Fruit fly (Drosophila melanogaster): ENCODE measurements around the gene PDZ-GEF.

Gene PDZ-GEF

DNA sequence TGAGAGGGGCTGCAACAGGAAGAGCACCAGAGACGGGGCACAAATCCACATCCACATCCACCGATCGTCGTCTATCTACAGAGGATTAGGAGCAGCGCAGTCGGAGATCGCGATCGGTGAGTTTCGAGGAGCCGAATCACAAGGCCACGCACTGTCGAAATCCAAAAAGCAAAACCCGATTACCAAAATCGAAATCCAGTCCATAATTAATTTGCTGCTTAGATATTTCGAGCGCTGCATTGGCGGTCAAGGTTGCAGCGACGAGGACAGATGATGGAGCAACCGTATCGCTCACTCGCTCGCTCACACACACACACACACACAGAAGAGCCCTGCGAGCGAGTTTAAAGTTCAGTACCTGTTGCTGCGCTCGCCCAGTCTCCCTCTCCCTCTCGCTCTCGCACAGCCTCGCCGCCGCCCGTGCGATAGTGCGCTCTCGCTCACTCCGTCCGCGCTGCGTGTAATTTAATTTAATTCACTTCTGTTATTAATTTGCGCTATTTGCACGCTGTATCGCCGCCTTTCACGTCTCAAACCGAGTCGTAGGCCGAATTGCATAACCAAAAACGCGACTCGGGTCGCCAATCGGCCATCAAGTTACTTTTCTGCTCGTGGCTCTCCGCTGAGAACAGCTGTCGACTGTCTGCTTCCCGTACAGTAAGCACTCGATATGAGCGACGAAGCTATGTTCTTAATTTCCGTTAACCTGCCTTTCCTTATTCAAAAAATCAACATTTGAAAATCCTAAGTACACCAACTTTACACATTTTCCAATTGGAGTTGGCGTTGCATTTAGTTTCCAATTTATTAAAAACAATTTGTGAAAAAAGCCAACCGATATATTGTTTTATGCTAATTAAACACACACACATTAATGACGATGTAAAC lies 15.7 kb downstream of the PDZ-GEF start (continued):
- TF ChIP-seq gem (tag; optimal IDR thresholded peaks at IDR 0.05) (peak; percentile 73), CG9876 (GFP tag; optimal IDR thresholded peaks at IDR 0.05) (no peak), CG7839 (tag; optimal IDR thresholded peaks at IDR 0.05) (peak; percentile 53), CG33557 (GFP tag; optimal IDR thresholded peaks at IDR 0.05) (no peak), CG6765 (GFP tag; optimal IDR thresholded peaks at IDR 0.05) (no peak), Taf1 (GFP tag; IDR thresholded peaks at IDR 0.05) (no peak), Sox102F (GFP tag; optimal IDR thresholded peaks at IDR 0.05) (no peak), inv (GFP tag; IDR thresholded peaks at IDR 0.05; ENCODE audit: partially characterized antibody) (0 out of 2 replicates have a peak, but pooled peaks have one; percentile 8), abd-A (tag; optimal IDR thresholded peaks at IDR 0.05) (no peak), CG1529 (GFP tag; optimal IDR thresholded peaks at IDR 0.05) (peak; percentile 7), NfI (GFP tag; optimal IDR thresholded peaks at IDR 0.05) (peak; percentile 14), Tbp (GFP tag; optimal IDR thresholded peaks at IDR 0.05) (no peak), pzg (GFP tag; optimal IDR thresholded peaks at IDR 0.05) (no peak), CG6254 (GFP tag; optimal IDR thresholded peaks at IDR 0.05) (no peak), HLH4C (GFP tag; IDR thresholded peaks at IDR 0.05; ENCODE audit: partially characterized antibody) (no peak), disco-r (GFP tag; optimal IDR thresholded peaks at IDR 0.05) (no peak), crc (GFP tag; optimal IDR thresholded peaks at IDR 0.05) (no peak), CG8359 (GFP tag; optimal IDR thresholded peaks at IDR 0.05; ENCODE audit: borderline replicate concordance) (no peak), CG12219 (GFP tag; optimal IDR thresholded peaks at IDR 0.05) (no peak), lab (GFP tag; optimal IDR thresholded peaks at IDR 0.05) (peak; percentile 49), CG7357 (GFP tag; IDR thresholded peaks at IDR 0.05) (peak; percentile 39; the same call in 1 of the 3 replicates), pfk (GFP tag; optimal IDR thresholded peaks at IDR 0.05) (no peak), ind (GFP tag; optimal IDR thresholded peaks at IDR 0.05) (peak; percentile 40), CG1647 (GFP tag; optimal IDR thresholded peaks at IDR 0.05) (no peak), CG8478 (optimal IDR thresholded peaks at IDR 0.05) (peak; percentile 89), unc-4 (GFP tag; IDR thresholded peaks at IDR 0.05; ENCODE audit: partially characterized antibody) (no peak), E2f1 (GFP tag; IDR thresholded peaks at IDR 0.05) (no peak; the same call in 1 of the 2 replicates), gcm2 (GFP tag; optimal IDR thresholded peaks at IDR 0.05) (no peak), wor (GFP tag; IDR thresholded peaks at IDR 0.05) (no peak), CG10431 (GFP tag; optimal IDR thresholded peaks at IDR 0.05) (no peak), Scr (GFP tag; IDR thresholded peaks at IDR 0.05; ENCODE audit: partially characterized antibody) (no peak), Mrtf (GFP tag; IDR thresholded peaks at IDR 0.05) (no peak), Gsc (GFP tag; IDR thresholded peaks at IDR 0.05) (no peak), chm (GFP tag; IDR thresholded peaks at IDR 0.05) (peak; percentile 19; the same call in 1 of the 2 replicates), CG11398 (GFP tag; optimal IDR thresholded peaks at IDR 0.05) (no peak), dysf (GFP tag; IDR thresholded peaks at IDR 0.05) (peak; percentile 49; the same call in 2 of the 3 replicates), CG9215 (GFP tag; IDR thresholded peaks at IDR 0.05) (no peak), Poxn (GFP tag; IDR thresholded peaks at IDR 0.05) (no peak), ash1 (GFP tag; optimal IDR thresholded peaks at IDR 0.05) (no peak), CG11695 (GFP tag; IDR thresholded peaks at IDR 0.05) (no peak), bbx (GFP tag; IDR thresholded peaks at IDR 0.05; ENCODE audit: partially characterized antibody) (no peak), CG6854 (GFP tag; optimal IDR thresholded peaks at IDR 0.05) (no peak), MESR4 (GFP tag; optimal IDR thresholded peaks at IDR 0.05) (no peak), CG7987 (GFP tag; optimal IDR thresholded peaks at IDR 0.05) (no peak), sens-2 (GFP tag; IDR thresholded peaks at IDR 0.05) (0 out of 2 replicates have a peak, but pooled peaks have one; percentile 37), CG10274 (GFP tag; optimal IDR thresholded peaks at IDR 0.05) (no peak), Oli (tag; optimal IDR thresholded peaks at IDR 0.05) (peak; percentile 31), Xrp1 (GFP tag; IDR thresholded peaks at IDR 0.05) (peak; percentile 47; the same call in 1 of the 2 replicates)

Data from whole organism, embryonic.